Worm (Caenorhabditis elegans) whole organism, L4 larva: ENCODE measurements around the gene F01D5.7.

ENCODE experiments used
- D1046.2 ChIP-seq: fragments of 200-800 bp; sonication (Bioruptor generic); IDR thresholded peaks from 2 replicates; pipeline ENCODE4 v1.3.6; 2022; ENCODE audit warnings: missing genetic modification characterization, missing compliant biosample characterization
- F10B5.3 ChIP-seq: sonication (generic microtip); optimal IDR thresholded peaks from 2 replicates; lab custom pipeline; 2016; ENCODE audit warnings: mild to moderate bottlenecking, missing genetic modification characterization, missing compliant biosample characterization
- F37D6.2 ChIP-seq: sonication (generic microtip); optimal IDR thresholded peaks from 2 replicates; lab custom pipeline; 2016; ENCODE audit warnings: mild to moderate bottlenecking, missing genetic modification characterization, missing compliant biosample characterization
- F49E8.2 ChIP-seq: sonication (generic microtip); optimal IDR thresholded peaks from 2 replicates; lab custom pipeline; 2016; ENCODE audit warnings: missing compliant biosample characterization, mild to moderate bottlenecking, missing genetic modification characterization, borderline replicate concordance
- R02D3.7 ChIP-seq: fragments of 150-350 bp; sonication (generic microtip); optimal IDR thresholded peaks from 3 replicates; lab custom pipeline; 2014; ENCODE audit warnings: missing biosample characterization, missing genetic modification characterization
- aly-2 ChIP-seq: sonication (generic microtip); optimal IDR thresholded peaks from 2 replicates; lab custom pipeline; 2018; ENCODE audit warnings: missing biosample characterization, missing genetic modification characterization
- attf-4 ChIP-seq: sonication (generic microtip); optimal IDR thresholded peaks from 3 replicates; lab custom pipeline; 2017; ENCODE audit warnings: missing biosample characterization, missing genetic modification characterization
- ceh-28 ChIP-seq: fragments of 150-350 bp; optimal IDR thresholded peaks from 2 replicates; lab custom pipeline; 2014; ENCODE audit warnings: missing biosample characterization, missing genetic modification reagents, missing genetic modification characterization
- dmd-6 ChIP-seq: fragments of 200-800 bp; sonication (Bioruptor generic); IDR thresholded peaks from 2 replicates; pipeline ENCODE4 v1.3.6; 2022; ENCODE audit warnings: missing genetic modification reagents, missing genetic modification characterization, missing compliant biosample characterization
- lim-7 ChIP-seq: fragments of 200-800 bp; sonication (Bioruptor generic); IDR thresholded peaks from 2 replicates; pipeline ENCODE4 v1.3.6; 2022; ENCODE audit warnings: missing genetic modification characterization, missing compliant biosample characterization
- lin-13 ChIP-seq: fragments of 150-350 bp; optimal IDR thresholded peaks from 2 replicates; lab custom pipeline; 2014; ENCODE audit warnings: missing biosample characterization, missing genetic modification reagents, missing genetic modification characterization
- lir-3 ChIP-seq: sonication (generic microtip); optimal IDR thresholded peaks from 2 replicates; lab custom pipeline; 2016; ENCODE audit warnings: mild to moderate bottlenecking, missing genetic modification characterization, missing compliant biosample characterization
- madf-9 ChIP-seq: fragments of 200-800 bp; sonication (Bioruptor generic); conservative IDR thresholded peaks from 2 replicates; pipeline ENCODE4 v1.3.6; 2022; ENCODE audit warnings: missing genetic modification reagents, missing genetic modification characterization, missing compliant biosample characterization
- mxl-2 ChIP-seq: fragments of 200-800 bp; sonication (Bioruptor generic); conservative IDR thresholded peaks from 2 replicates; pipeline ENCODE4 v1.3.6; 2022; ENCODE audit warnings: missing genetic modification reagents, missing genetic modification characterization, missing compliant biosample characterization
- nhr-10 ChIP-seq: fragments of 150-350 bp; optimal IDR thresholded peaks from 2 replicates; lab custom pipeline; 2014; ENCODE audit warnings: missing biosample characterization, missing genetic modification characterization
- nhr-76 ChIP-seq: fragments of 150-350 bp; optimal IDR thresholded peaks from 2 replicates; lab custom pipeline; 2014; ENCODE audit warnings: missing biosample characterization, missing genetic modification characterization
- set-16 ChIP-seq: fragments of 200-800 bp; sonication (Bioruptor generic); IDR thresholded peaks from 2 replicates; pipeline ENCODE4 v1.3.6; 2022; ENCODE audit warnings: missing genetic modification reagents, missing genetic modification characterization, missing compliant biosample characterization
- skn-1 ChIP-seq: fragments of 150-350 bp; optimal IDR thresholded peaks from 2 replicates; lab custom pipeline; 2014; ENCODE audit warnings: missing biosample characterization, missing genetic modification characterization
- unc-130 ChIP-seq: sonication (generic microtip); optimal IDR thresholded peaks from 2 replicates; lab custom pipeline; 2016; ENCODE audit warnings: missing genetic modification reagents, missing genetic modification characterization, missing compliant biosample characterization
- zip-11 ChIP-seq: fragments of 200-800 bp; sonication (Bioruptor generic); IDR thresholded peaks from 2 replicates; pipeline ENCODE4 v1.3.6; 2022; ENCODE audit warnings: missing genetic modification characterization, missing compliant biosample characterization
- zip-2 ChIP-seq: fragments of 150-350 bp; optimal IDR thresholded peaks from 2 replicates; lab custom pipeline; 2014; ENCODE audit warnings: missing biosample characterization, missing genetic modification characterization

F01D5.7 gene

DNA sequence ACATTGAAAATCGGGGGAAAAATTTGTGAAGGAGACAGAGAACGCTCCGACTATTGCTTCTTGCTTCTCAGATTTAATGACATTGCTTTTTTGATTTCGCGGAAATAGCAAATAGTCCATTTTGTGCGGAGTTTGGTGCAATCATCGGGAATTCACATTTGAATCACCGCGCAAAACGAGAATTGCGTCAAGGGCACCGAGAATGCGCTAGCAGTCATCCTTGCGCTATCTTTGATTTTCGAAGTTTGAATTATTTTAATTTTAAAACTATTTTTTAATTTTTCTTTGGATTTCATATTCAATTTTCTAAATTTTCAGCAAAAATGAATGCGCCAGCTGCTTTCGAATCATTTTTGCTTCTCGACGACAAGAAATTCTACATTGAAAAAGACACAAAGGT lies 51.3 kb downstream of the F01D5.7 start, which contains the start of gene rpb-11 (continued):
- peak; percentile 73 for TF ChIP-seq unc-130 (GFP tag; lab: Kevin White, UChicago)
- no peak for TF ChIP-seq nhr-76 (tag; lab: Kevin White, UChicago)
- no peak for TF ChIP-seq R02D3.7 (tag; lab: Kevin White, UChicago)
- TF ChIP-seq dmd-6 (GFP tag; lab: Robert Waterston, UW): peak; percentile 85
- no peak for TF ChIP-seq attf-4 (tag; lab: Kevin White, UChicago)
- no peak for TF ChIP-seq lim-7 (GFP tag; lab: Robert Waterston, UW)
- TF ChIP-seq D1046.2 (GFP tag; lab: Robert Waterston, UW): no peak
- TF ChIP-seq nhr-10 (tag; lab: Kevin White, UChicago): no peak
- TF ChIP-seq F49E8.2: peak; percentile 47
- TF ChIP-seq set-16 (GFP tag; lab: Robert Waterston, UW): no peak
- peak; percentile 83 for TF ChIP-seq F37D6.2 (tag; lab: Kevin White, UChicago)
- peak; percentile 33 for TF ChIP-seq lir-3 (tag; lab: Kevin White, UChicago)
- peak; percentile 70 for TF ChIP-seq madf-9 (GFP tag; lab: Robert Waterston, UW)
- peak; percentile 83 for TF ChIP-seq F10B5.3 (tag; lab: Kevin White, UChicago)
- peak; percentile 79 for TF ChIP-seq lin-13
- 0 out of 2 replicates have a peak, but pooled peaks have one; percentile 20 for TF ChIP-seq mxl-2 (GFP tag; lab: Robert Waterston, UW)
- no peak for TF ChIP-seq zip-11 (GFP tag; lab: Robert Waterston, UW)
- TF ChIP-seq ceh-28 (tag; lab: Kevin White, UChicago): no peak
- peak; percentile 51 for TF ChIP-seq zip-2 (tag; lab: Kevin White, UChicago)
- no peak for TF ChIP-seq aly-2 (tag; lab: Kevin White, UChicago)
- TF ChIP-seq skn-1: no peak
- TF ChIP-seq, all 104 proteins: peak for 64
